Worm (Caenorhabditis elegans): ENCODE results near the gene W02G9.4.
A peak's percentile ranks its signal among the peaks of the same experiment; 100 is the strongest.

W02G9.4 gene

DNA sequence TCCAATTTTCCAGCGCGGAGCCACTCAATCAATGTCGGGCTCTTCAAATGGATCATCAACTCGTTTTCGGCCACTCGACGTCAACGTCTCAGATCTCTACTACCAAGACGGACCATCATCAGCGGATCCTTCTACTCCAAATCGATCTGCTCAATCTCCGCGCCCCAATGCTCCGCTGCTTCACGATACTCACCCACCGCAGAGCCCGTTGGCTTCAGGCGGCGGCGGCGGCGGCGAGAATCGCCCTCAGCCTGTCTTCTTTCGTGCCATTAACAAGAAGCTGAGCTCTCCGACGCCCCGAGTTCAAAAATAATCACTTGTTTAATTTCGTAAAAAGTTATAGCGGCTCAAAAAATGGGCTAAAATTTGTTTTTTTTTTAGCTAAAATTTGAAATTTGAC, 20.6 kb upstream of the W02G9.4 start:
- TF ChIP-seq med-1 (GFP tag; optimal IDR thresholded peaks at IDR 0.05; ENCODE audit: insufficient read depth), result no peak
- no peak for TF ChIP-seq cog-1 (tag; optimal IDR thresholded peaks at IDR 0.05)
- no peak for TF ChIP-seq klf-2 (GFP tag; conservative IDR thresholded peaks at IDR 0.05)
- no peak for TF ChIP-seq tab-1 (GFP tag; IDR thresholded peaks at IDR 0.05)
- TF ChIP-seq T22C8.4 (GFP tag; IDR thresholded peaks at IDR 0.05), result no peak

DNA sequence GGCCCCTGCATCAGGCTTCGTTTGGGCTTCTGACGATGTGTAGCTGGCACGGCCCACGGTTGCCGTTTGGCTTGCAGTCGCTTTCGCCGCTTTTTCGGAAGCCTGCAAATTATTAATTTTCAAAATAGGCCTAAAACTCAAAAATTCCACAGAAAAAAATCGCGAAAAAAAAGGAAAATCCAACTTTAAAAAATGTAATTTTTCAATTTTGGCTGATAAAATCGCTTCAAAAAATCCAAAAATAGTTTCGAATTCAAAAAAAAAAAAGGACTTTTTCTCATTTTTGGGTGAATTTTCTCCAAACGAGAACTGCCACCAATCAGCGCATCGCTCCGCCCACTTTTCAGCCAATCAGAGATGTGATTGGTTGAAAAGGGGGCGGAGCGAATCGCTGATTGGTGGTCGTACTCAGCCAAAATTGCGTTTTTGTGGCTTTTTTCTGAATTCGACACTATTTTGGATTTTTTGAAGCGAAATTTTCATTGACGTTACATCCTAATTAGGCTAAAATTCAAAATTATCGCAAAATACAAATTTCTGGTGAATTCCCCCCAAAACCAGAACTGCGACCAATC, 19.4 kb upstream of the W02G9.4 start:
- TF ChIP-seq flt-1 (GFP tag; IDR thresholded peaks at IDR 0.05), result no peak
- no peak for TF ChIP-seq tab-1 (GFP tag; IDR thresholded peaks at IDR 0.05)
- no peak for TF ChIP-seq cog-1 (tag; optimal IDR thresholded peaks at IDR 0.05)
- TF ChIP-seq ztf-23 (GFP tag; IDR thresholded peaks at IDR 0.05), result no peak
- no peak for TF ChIP-seq ztf-29 (GFP tag; IDR thresholded peaks at IDR 0.05)
- no peak for TF ChIP-seq med-1 (GFP tag; optimal IDR thresholded peaks at IDR 0.05; ENCODE audit: insufficient read depth)
- no peak for TF ChIP-seq T22C8.4 (GFP tag; IDR thresholded peaks at IDR 0.05)
- TF ChIP-seq klf-2 (GFP tag; conservative IDR thresholded peaks at IDR 0.05), result no peak
- TF ChIP-seq ref-1 (GFP tag; conservative IDR thresholded peaks at IDR 0.05), result no peak

DNA sequence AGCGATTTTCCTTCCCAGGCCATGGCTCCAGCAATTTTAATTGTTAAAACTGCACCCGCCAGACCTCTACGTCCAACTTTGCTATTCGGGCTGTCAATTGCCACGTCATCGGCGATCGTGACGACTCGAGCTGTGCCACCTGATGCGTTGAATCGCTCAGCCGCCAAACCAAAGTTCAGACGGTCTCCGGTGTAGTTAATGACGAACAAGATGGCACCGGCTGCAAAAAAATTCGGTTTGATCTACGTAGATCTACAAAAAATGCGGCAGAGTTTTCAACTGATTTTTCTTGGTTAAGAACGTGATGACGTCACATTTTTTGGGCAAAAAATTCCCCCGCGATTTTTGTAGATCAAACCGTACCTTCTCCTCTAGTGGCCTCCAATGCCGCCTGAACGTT, 15.7 kb upstream of the W02G9.4 start:
- TF ChIP-seq med-1 (GFP tag; optimal IDR thresholded peaks at IDR 0.05; ENCODE audit: insufficient read depth), result no peak
- no peak for TF ChIP-seq flt-1 (GFP tag; IDR thresholded peaks at IDR 0.05)
- TF ChIP-seq tab-1 (GFP tag; IDR thresholded peaks at IDR 0.05), result no peak
- no peak for TF ChIP-seq ztf-23 (GFP tag; IDR thresholded peaks at IDR 0.05)
- no peak for TF ChIP-seq ztf-29 (GFP tag; IDR thresholded peaks at IDR 0.05)
- no peak for TF ChIP-seq klf-2 (GFP tag; conservative IDR thresholded peaks at IDR 0.05)
- no peak for TF ChIP-seq T22C8.4 (GFP tag; IDR thresholded peaks at IDR 0.05)
- TF ChIP-seq cog-1 (tag; optimal IDR thresholded peaks at IDR 0.05), result no peak
- no peak for TF ChIP-seq ref-1 (GFP tag; conservative IDR thresholded peaks at IDR 0.05)

DNA sequence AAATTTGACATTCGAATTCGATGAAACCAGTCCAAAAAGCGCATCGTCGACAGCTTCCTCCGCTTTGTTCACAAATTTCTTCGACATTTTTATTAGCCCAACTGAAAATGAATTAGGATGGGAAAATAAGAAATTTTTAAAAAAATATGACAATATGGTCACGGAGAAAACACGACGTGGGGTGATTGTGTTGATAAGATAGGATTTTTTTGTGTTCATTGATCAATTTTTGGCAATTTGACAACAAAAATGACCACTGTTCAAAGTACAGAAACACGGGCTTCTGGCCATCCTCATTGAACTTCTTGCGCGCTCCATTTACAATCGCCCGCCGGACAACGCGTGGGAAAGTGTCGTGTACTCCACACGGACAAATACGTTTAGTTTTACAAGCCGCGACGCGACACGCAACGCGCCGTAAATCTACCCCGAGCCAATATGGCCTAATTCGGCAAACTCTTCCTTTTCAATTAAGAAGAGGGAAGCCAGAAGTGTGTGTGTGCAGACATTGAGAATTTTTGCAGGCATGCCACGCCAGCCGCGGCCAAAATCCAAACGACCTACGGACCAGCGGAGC, 14.1 kb upstream of the W02G9.4 start, which contains the start of the genes W02H5.8 and angl-1:
Gene W02H5.8 (minus strand): TSS at position 101 of the 577 bp plus-strand sequence.
Gene angl-1 (plus strand): TSS at position 527 of the 577 bp plus-strand sequence.
- TF ChIP-seq flt-1 (GFP tag; IDR thresholded peaks at IDR 0.05) (no peak), ztf-23 (GFP tag; IDR thresholded peaks at IDR 0.05) (no peak), med-1 (GFP tag; optimal IDR thresholded peaks at IDR 0.05; ENCODE audit: insufficient read depth) (no peak)

DNA sequence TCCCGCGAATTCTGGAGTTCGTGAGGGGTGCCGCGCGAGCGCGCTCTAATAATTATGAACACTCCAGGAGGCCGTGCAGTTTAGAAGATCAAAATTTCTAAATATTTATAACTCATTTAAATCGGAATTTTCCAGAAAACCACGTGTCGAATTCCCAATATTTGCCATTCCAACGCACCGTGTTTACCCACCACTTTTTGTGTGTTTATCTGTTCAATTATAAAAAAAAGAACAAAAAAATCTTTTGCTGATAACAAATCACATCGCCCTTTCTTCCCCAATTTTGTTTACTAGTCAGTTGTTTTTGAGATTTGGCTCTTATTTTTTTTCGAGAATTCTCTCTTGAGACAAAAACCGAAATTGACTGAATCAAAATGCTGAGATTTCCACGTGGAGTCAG, 10.5 kb upstream of the W02G9.4 start:
- TF ChIP-seq ref-1 (GFP tag; conservative IDR thresholded peaks at IDR 0.05) (no peak), cog-1 (tag; optimal IDR thresholded peaks at IDR 0.05) (no peak), ztf-29 (GFP tag; IDR thresholded peaks at IDR 0.05) (no peak), med-1 (GFP tag; optimal IDR thresholded peaks at IDR 0.05; ENCODE audit: insufficient read depth) (no peak), T22C8.4 (GFP tag; IDR thresholded peaks at IDR 0.05) (no peak), flt-1 (GFP tag; IDR thresholded peaks at IDR 0.05) (no peak), klf-2 (GFP tag; conservative IDR thresholded peaks at IDR 0.05) (no peak), ztf-23 (GFP tag; IDR thresholded peaks at IDR 0.05) (no peak), tab-1 (GFP tag; IDR thresholded peaks at IDR 0.05) (no peak)

DNA sequence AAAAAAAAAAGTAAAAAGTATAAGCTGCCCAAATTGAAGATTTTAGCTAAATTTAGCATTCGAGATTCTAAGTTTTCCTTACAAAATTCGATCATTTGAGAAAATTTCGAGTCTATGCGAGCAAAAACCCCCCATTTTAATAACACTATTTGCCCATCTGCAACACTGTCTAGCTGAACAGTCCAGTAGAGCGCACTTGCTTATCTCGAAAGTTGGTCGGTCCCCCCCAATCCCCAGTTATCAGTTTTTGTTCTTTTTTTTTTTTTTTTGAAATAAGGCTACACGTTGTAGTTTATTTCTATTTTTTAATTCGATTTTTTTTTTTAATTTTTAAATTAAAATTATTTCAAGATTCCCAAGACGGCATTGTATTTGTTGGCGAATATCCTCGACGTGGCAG, 9.0 kb upstream of the W02G9.4 start:
- no peak for TF ChIP-seq ztf-29 (GFP tag; IDR thresholded peaks at IDR 0.05)
- no peak for TF ChIP-seq tab-1 (GFP tag; IDR thresholded peaks at IDR 0.05)
- TF ChIP-seq klf-2 (GFP tag; conservative IDR thresholded peaks at IDR 0.05), result no peak
- TF ChIP-seq cog-1 (tag; optimal IDR thresholded peaks at IDR 0.05), result no peak
- no peak for TF ChIP-seq T22C8.4 (GFP tag; IDR thresholded peaks at IDR 0.05)
- TF ChIP-seq ref-1 (GFP tag; conservative IDR thresholded peaks at IDR 0.05), result no peak
- TF ChIP-seq flt-1 (GFP tag; IDR thresholded peaks at IDR 0.05), result no peak
- TF ChIP-seq ztf-23 (GFP tag; IDR thresholded peaks at IDR 0.05), result no peak
- no peak for TF ChIP-seq med-1 (GFP tag; optimal IDR thresholded peaks at IDR 0.05; ENCODE audit: insufficient read depth)

DNA sequence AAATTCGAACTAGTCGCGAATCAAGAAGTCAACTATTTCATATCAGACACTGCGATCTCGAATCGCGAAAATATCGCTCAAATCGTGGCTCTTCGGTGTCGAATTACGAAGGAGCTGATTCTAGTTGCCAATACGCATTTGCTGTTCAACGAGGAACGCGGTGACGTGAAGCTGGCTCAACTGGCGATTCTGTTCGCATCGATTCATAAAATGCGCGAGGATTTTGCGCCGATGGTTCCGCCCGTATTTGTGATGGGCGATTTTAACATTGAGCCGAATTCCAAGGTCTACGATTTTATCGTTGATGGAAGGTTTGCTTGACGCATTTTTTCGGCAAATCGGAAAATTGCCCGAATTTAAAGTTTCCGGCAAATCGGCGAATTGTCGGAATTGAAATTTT, 6.2 kb upstream of the W02G9.4 start:
- no peak for TF ChIP-seq med-1 (GFP tag; optimal IDR thresholded peaks at IDR 0.05; ENCODE audit: insufficient read depth)
- TF ChIP-seq ref-1 (GFP tag; conservative IDR thresholded peaks at IDR 0.05), result no peak
- no peak for TF ChIP-seq cog-1 (tag; optimal IDR thresholded peaks at IDR 0.05)
- TF ChIP-seq klf-2 (GFP tag; conservative IDR thresholded peaks at IDR 0.05), result no peak
- no peak for TF ChIP-seq T22C8.4 (GFP tag; IDR thresholded peaks at IDR 0.05)
- TF ChIP-seq ztf-29 (GFP tag; IDR thresholded peaks at IDR 0.05), result no peak
- no peak for TF ChIP-seq ztf-23 (GFP tag; IDR thresholded peaks at IDR 0.05)
- no peak for TF ChIP-seq flt-1 (GFP tag; IDR thresholded peaks at IDR 0.05)
- no peak for TF ChIP-seq tab-1 (GFP tag; IDR thresholded peaks at IDR 0.05)

DNA sequence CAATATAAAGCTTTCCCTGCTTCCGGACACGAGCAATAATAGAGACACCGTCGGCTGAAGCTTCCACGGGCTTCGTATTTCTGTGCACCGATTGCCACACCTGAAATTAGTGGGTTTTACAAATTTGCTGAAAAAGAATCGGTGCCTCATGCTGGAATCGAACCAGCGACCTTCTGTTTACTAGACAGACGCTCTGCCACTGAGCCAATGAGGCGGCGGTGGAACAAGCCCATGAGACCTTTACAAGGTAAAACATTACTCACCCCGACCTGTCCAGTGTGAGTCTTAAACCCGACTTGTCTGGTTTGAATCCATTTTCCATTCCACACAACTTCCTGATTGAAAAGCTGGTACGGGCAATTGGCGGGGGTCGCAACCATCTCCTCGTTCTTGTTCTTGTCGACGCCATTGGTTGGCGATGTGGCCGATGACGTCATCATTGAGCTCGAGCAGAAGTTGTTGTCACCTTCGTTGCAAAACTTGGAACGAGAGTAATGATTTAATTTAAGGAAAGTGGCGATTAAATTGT, 2.1 kb upstream of the W02G9.4 start, which contains the start of gene ndx-2:
Gene ndx-2 (minus strand): TSS at position 479 of the 529 bp plus-strand sequence.
- TF ChIP-seq flt-1 (GFP tag; IDR thresholded peaks at IDR 0.05) (0 out of 2 replicates have a peak, but pooled peaks have one; percentile 13), ref-1 (GFP tag; conservative IDR thresholded peaks at IDR 0.05) (no peak), klf-2 (GFP tag; conservative IDR thresholded peaks at IDR 0.05) (no peak), tab-1 (GFP tag; IDR thresholded peaks at IDR 0.05) (0 out of 2 replicates have a peak, but pooled peaks have one; percentile 14), med-1 (GFP tag; optimal IDR thresholded peaks at IDR 0.05; ENCODE audit: insufficient read depth) (no peak), ztf-29 (GFP tag; IDR thresholded peaks at IDR 0.05) (0 out of 2 replicates have a peak, but pooled peaks have one; percentile 7), cog-1 (tag; optimal IDR thresholded peaks at IDR 0.05) (no peak), T22C8.4 (GFP tag; IDR thresholded peaks at IDR 0.05) (no peak), ztf-23 (GFP tag; IDR thresholded peaks at IDR 0.05) (no peak)

DNA sequence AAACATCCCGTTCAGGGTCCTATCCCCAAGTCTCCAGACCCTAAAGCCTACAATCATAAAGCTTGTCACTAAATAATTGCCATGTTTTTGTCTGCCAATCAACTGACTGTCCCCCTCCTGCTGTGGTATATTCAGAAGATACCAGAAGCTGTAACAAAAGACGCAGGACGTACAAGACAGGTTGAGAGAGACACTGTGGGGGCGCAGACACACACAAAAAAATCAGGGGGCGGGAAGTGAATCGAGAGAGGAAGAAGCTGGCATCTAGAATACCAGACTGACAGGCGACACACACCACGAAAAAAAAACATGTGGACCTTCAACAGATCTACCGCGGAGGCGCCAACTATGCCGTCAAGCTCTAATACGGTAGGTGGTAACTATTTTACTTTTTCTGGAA, 4.5 kb downstream of the W02G9.4 start, which contains the start of gene kel-8:
Gene kel-8 (plus strand): TSS at position 301 of the 400 bp plus-strand sequence.
- TF ChIP-seq flt-1 (GFP tag; IDR thresholded peaks at IDR 0.05) (no peak), ref-1 (GFP tag; conservative IDR thresholded peaks at IDR 0.05) (no peak), tab-1 (GFP tag; IDR thresholded peaks at IDR 0.05) (no peak), ztf-23 (GFP tag; IDR thresholded peaks at IDR 0.05) (no peak), klf-2 (GFP tag; conservative IDR thresholded peaks at IDR 0.05) (no peak), ztf-29 (GFP tag; IDR thresholded peaks at IDR 0.05) (no peak), cog-1 (tag; optimal IDR thresholded peaks at IDR 0.05) (no peak)

All from whole organism, midembryonic.